Worm (Caenorhabditis elegans) whole organism, L4 larva: ENCODE measurements around the gene tric-1B.1.

Source experiments
- T26A8.4 ChIP-seq: fragments of 200-800 bp; sonication (Bioruptor generic); IDR thresholded peaks from 2 replicates; pipeline ENCODE4 v1.3.6; 2022; ENCODE audit warnings: missing genetic modification characterization, missing compliant biosample characterization
- Y48G9A.11 ChIP-seq: fragments of 200-800 bp; sonication (Bioruptor generic); IDR thresholded peaks from 2 replicates; pipeline ENCODE4 v1.3.6; 2022; ENCODE audit warnings: missing genetic modification reagents, missing genetic modification characterization, missing compliant biosample characterization
- aha-1 ChIP-seq: fragments of 150-350 bp; peaks from one replicate; lab custom pipeline; 2014; ENCODE audit warnings: missing biosample characterization, missing genetic modification characterization
- ceh-32 ChIP-seq: sonication (generic microtip); optimal IDR thresholded peaks from 2 replicates; lab custom pipeline; 2016; ENCODE audit warnings: mild to moderate bottlenecking, missing genetic modification characterization, missing compliant biosample characterization; ENCODE audit not compliant: poor library complexity
- dpl-1 ChIP-seq: fragments of 150-350 bp; optimal IDR thresholded peaks from 2 replicates; lab custom pipeline; 2014; ENCODE audit warnings: missing biosample characterization, missing genetic modification reagents, missing genetic modification characterization
- dve-1 ChIP-seq: sonication (generic microtip); optimal IDR thresholded peaks from 2 replicates; lab custom pipeline; 2017; ENCODE audit warnings: antibody characterized with exemption, mild to moderate bottlenecking, missing genetic modification characterization, missing compliant biosample characterization; ENCODE audit not compliant: insufficient read depth
- lin-38 ChIP-seq: fragments of 200-800 bp; sonication (Bioruptor generic); IDR thresholded peaks from 2 replicates; pipeline ENCODE4 v1.3.6; 2022; ENCODE audit warnings: missing genetic modification reagents, missing genetic modification characterization, missing compliant biosample characterization
- nhr-25 ChIP-seq: sonication (generic microtip); optimal IDR thresholded peaks from 2 replicates; lab custom pipeline; 2017; ENCODE audit warnings: missing genetic modification characterization, mild to moderate bottlenecking, missing compliant biosample characterization, antibody characterized with exemption, moderate library complexity, borderline replicate concordance; ENCODE audit not compliant: insufficient read depth
- pha-4 ChIP-seq, 2 experiments: fragments of 150-350 bp in 1 of 2; fragments of 200-800 bp in 1 of 2; sonication (Bioruptor generic) in 1 of 2; IDR thresholded peaks in 1 of 2; optimal IDR thresholded peaks in 1 of 2; 2 replicates each; pipeline versions ENCODE4 v1.3.6 to Lab custom; 2014 to 2022; ENCODE audit warnings: missing genetic modification characterization in 2 of 2, missing genetic modification reagents in 2 of 2, missing biosample characterization in 1 of 2, missing compliant biosample characterization in 1 of 2
- php-3 ChIP-seq: fragments of 200-800 bp; sonication (Bioruptor generic); IDR thresholded peaks from 2 replicates; pipeline ENCODE4 v1.3.6; 2022; ENCODE audit warnings: missing genetic modification reagents, missing genetic modification characterization, missing compliant biosample characterization
- set-16 ChIP-seq: fragments of 200-800 bp; sonication (Bioruptor generic); IDR thresholded peaks from 2 replicates; pipeline ENCODE4 v1.3.6; 2022; ENCODE audit warnings: missing genetic modification reagents, missing genetic modification characterization, missing compliant biosample characterization
- spr-3 ChIP-seq: fragments of 200-800 bp; sonication (Bioruptor generic); optimal IDR thresholded peaks from 2 replicates; lab custom pipeline; 2018; ENCODE audit warnings: mild to moderate bottlenecking, missing genetic modification characterization, missing compliant biosample characterization
- unc-62 ChIP-seq, 3 experiments: fragments of 150-350 bp in 1 of 3; sonication (generic microtip); optimal IDR thresholded peaks in 2 of 3; peaks in 1 of 3; 1 replicate in 1 of 3; 2 replicates in 2 of 3; lab custom pipeline; 2014 to 2017; ENCODE audit warnings: missing biosample characterization in 3 of 3, missing genetic modification characterization in 3 of 3, missing genetic modification reagents in 3 of 3, missing genotype in 1 of 3
- vab-7 ChIP-seq: fragments of 200-800 bp; sonication (Bioruptor generic); IDR thresholded peaks from 2 replicates; pipeline ENCODE4 v1.3.6; 2022; ENCODE audit warnings: missing genetic modification reagents, missing genetic modification characterization, missing compliant biosample characterization
- zfp-3 ChIP-seq: fragments of 200-800 bp; sonication (Bioruptor generic); conservative IDR thresholded peaks from 2 replicates; pipeline ENCODE4 v1.3.6; 2022; ENCODE audit warnings: missing genetic modification reagents, missing genetic modification characterization, missing compliant biosample characterization

The tric-1B.1 gene

DNA sequence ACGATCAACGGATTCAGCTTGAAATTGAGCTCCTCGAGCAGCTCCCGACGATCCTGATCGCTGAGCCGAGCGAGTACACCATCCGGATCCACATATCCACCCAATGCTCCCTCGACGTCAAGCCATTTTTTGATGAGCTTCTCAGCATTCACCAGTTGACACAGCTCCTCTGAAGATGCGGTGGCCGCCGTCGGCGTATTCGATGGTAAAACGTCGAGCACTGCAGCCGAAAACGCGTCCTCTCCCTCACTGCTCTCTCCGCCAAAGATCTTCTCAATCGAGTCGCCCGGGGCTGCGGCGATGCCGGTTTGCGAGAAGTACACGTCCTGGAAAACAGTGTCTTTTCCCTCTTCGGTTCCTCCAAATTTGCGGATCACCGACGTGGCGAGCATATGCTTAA lies 51.5 kb downstream of the tric-1B.1 start:
- 0 out of 2 replicates have a peak, but pooled peaks have one; percentile 22 for TF ChIP-seq Y48G9A.11 (GFP tag; lab: Robert Waterston, UW)
- no peak for TF ChIP-seq dve-1 (tag; lab: Kevin White, UChicago)
- peak; percentile 45 for TF ChIP-seq aha-1 (tag; lab: Kevin White, UChicago)
- peak; percentile 76 for TF ChIP-seq set-16 (GFP tag; lab: Robert Waterston, UW)

DNA sequence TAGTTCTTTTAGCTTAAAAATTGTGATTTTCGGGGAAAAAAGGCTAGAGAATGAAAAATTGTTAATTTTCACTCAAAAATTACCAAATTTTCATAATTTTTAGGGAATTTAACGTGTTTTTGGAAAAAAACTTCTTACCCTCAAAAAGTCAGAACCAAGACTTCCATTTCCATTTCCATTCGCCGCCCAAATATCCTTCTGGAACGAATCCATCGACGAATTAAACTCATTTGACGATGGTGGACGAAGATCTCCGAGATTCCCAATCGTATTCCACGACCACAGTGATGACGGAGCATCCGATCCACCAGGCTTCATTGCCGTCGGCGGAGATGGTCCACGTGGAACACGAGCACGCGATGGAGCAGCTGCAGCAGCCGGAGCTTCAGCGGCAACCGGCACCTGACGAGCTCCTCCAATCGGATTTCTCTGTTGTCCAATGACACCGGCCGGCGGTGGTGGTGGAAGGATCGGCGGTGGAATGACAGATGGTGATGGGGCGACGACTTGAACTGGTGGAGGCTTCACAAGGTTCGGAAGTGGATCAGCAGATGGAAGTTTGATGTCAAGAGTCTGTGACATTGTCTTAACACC lies 54.3 kb downstream of the tric-1B.1 start:
- peak in 1 of 2 experiments; percentile 56 for TF ChIP-seq unc-62 (GFP tag; optimal IDR thresholded peaks at IDR 0.05 in 1 of 2; lab: Kevin White, UChicago)
- TF ChIP-seq unc-62 (tag; optimal IDR thresholded peaks at IDR 0.05; lab: Kevin White, UChicago): no peak
- TF ChIP-seq ceh-32 (tag; lab: Kevin White, UChicago): no peak
- peak; percentile 94 for TF ChIP-seq set-16 (GFP tag; lab: Robert Waterston, UW)
- no peak for TF ChIP-seq T26A8.4 (GFP tag; lab: Robert Waterston, UW)
- TF ChIP-seq php-3 (GFP tag; lab: Robert Waterston, UW): no peak
- no peak for TF ChIP-seq nhr-25 (tag; lab: Kevin White, UChicago)
- no peak for TF ChIP-seq dpl-1 (GFP tag; lab: Kevin White, UChicago)
- TF ChIP-seq, all 104 proteins: peak for 2

ce11 chrII:12208741-12209140 lies 57.3 kb downstream of the tric-1B.1 start:
- no peak for TF ChIP-seq spr-3
- TF ChIP-seq vab-7 (GFP tag; lab: Robert Waterston, UW): no peak
- 0 out of 2 replicates have a peak, but pooled peaks have one; percentile 19 for TF ChIP-seq pha-4 (GFP tag; IDR thresholded peaks at IDR 0.05; lab: Robert Waterston, UW)
- no peak for TF ChIP-seq pha-4 (tag; optimal IDR thresholded peaks at IDR 0.05; lab: Kevin White, UChicago)
- peak; percentile 21; the same call in 1 of the 2 replicates for TF ChIP-seq lin-38 (GFP tag; lab: Robert Waterston, UW)
- TF ChIP-seq zfp-3 (GFP tag; lab: Robert Waterston, UW): peak; percentile 59; the same call in 1 of the 2 replicates
